Worm (Caenorhabditis elegans) whole organism, L2 larva: ENCODE results near the gene ace-4.
A peak's percentile ranks its signal among the peaks of the same experiment; 100 is the strongest.

Source experiments
- C34F6.9 ChIP-seq: fragments of 150-350 bp; optimal IDR thresholded peaks from 2 replicates; lab custom pipeline; 2014; ENCODE audit warnings: missing biosample characterization, missing genetic modification characterization
- F13H6.1 ChIP-seq: sonication (generic microtip); optimal IDR thresholded peaks from 2 replicates; lab custom pipeline; 2016; ENCODE audit warnings: missing genetic modification characterization, missing compliant biosample characterization
- R02D3.7 ChIP-seq: fragments of 150-350 bp; optimal IDR thresholded peaks from 2 replicates; lab custom pipeline; 2014; ENCODE audit warnings: missing biosample characterization, missing genetic modification characterization
- Y55F3AM.14 ChIP-seq: fragments of 200-800 bp; sonication (Bioruptor generic); optimal IDR thresholded peaks from 2 replicates; lab custom pipeline; 2018; ENCODE audit warnings: mild to moderate bottlenecking, missing genetic modification characterization, missing compliant biosample characterization
- ZK546.5 ChIP-seq: sonication (generic microtip); optimal IDR thresholded peaks from 2 replicates; lab custom pipeline; 2017; ENCODE audit warnings: missing biosample characterization, missing genetic modification characterization
- alr-1 ChIP-seq: fragments of 150-350 bp; optimal IDR thresholded peaks from 2 replicates; lab custom pipeline; 2014; ENCODE audit warnings: missing biosample characterization, missing genetic modification characterization
- aly-2 ChIP-seq: fragments of 150-350 bp; optimal IDR thresholded peaks from 2 replicates; lab custom pipeline; 2014; ENCODE audit warnings: missing biosample characterization, missing genetic modification characterization
- ama-1 ChIP-seq: fragments of 150-350 bp; optimal IDR thresholded peaks from 2 replicates; lab custom pipeline; 2018; ENCODE audit warnings: inconsistent platforms
- blmp-1 ChIP-seq: sonication (generic microtip); optimal IDR thresholded peaks from 2 replicates; lab custom pipeline; 2017; ENCODE audit warnings: missing genetic modification characterization, mild to moderate bottlenecking, missing compliant biosample characterization, antibody characterized with exemption, moderate library complexity; ENCODE audit not compliant: insufficient read depth
- ceh-16 ChIP-seq: fragments of 150-350 bp; optimal IDR thresholded peaks from 2 replicates; lab custom pipeline; 2014; ENCODE audit warnings: missing biosample characterization, missing genetic modification characterization
- ceh-82 ChIP-seq: fragments of 150-350 bp; optimal IDR thresholded peaks from 2 replicates; lab custom pipeline; 2014; ENCODE audit warnings: missing biosample characterization, missing genetic modification characterization
- crh-2 ChIP-seq: sonication (generic microtip); optimal IDR thresholded peaks from 2 replicates; lab custom pipeline; 2017; ENCODE audit warnings: missing biosample characterization, missing genetic modification characterization
- dmd-4 ChIP-seq: sonication (generic microtip); optimal IDR thresholded peaks from 2 replicates; lab custom pipeline; 2017; ENCODE audit warnings: missing biosample characterization, missing genetic modification characterization
- egl-27 ChIP-seq: sonication (generic microtip); optimal IDR thresholded peaks from 3 replicates; lab custom pipeline; 2017; ENCODE audit warnings: missing biosample characterization, missing genetic modification reagents, missing genetic modification characterization
- elt-1 ChIP-seq: fragments of 150-350 bp; optimal IDR thresholded peaks from 2 replicates; lab custom pipeline; 2014; ENCODE audit warnings: missing biosample characterization, missing genetic modification characterization
- elt-3 ChIP-seq: sonication (generic microtip); optimal IDR thresholded peaks from 2 replicates; lab custom pipeline; 2017; ENCODE audit warnings: missing biosample characterization, missing genetic modification characterization
- fos-1 ChIP-seq: fragments of 150-350 bp; optimal IDR thresholded peaks from 2 replicates; lab custom pipeline; 2014; ENCODE audit warnings: missing biosample characterization, missing genetic modification characterization
- gmeb-1 ChIP-seq: fragments of 150-350 bp; optimal IDR thresholded peaks from 2 replicates; lab custom pipeline; 2014; ENCODE audit warnings: missing biosample characterization, missing genetic modification characterization
- lin-11 ChIP-seq: fragments of 150-350 bp; sonication (generic microtip); optimal IDR thresholded peaks from 2 replicates; lab custom pipeline; 2014; ENCODE audit warnings: missing biosample characterization, missing genetic modification characterization, inconsistent platforms, mixed read lengths
- lin-13 ChIP-seq: fragments of 150-350 bp; optimal IDR thresholded peaks from 2 replicates; lab custom pipeline; 2014; ENCODE audit warnings: missing biosample characterization, missing genetic modification reagents, missing genetic modification characterization
- lin-39 ChIP-seq: fragments of 150-350 bp; optimal IDR thresholded peaks from 2 replicates; lab custom pipeline; 2014; ENCODE audit warnings: missing biosample characterization, missing genetic modification reagents, missing genetic modification characterization
- lsy-2 ChIP-seq, 2 experiments: fragments of 150-350 bp in 1 of 2; sonication (generic microtip) in 1 of 2; optimal IDR thresholded peaks; 2 replicates each; lab custom pipeline; 2014 to 2017; ENCODE audit warnings: missing biosample characterization in 2 of 2, missing genetic modification characterization in 2 of 2
- mab-5 ChIP-seq: fragments of 150-350 bp; optimal IDR thresholded peaks from 2 replicates; lab custom pipeline; 2014; ENCODE audit warnings: missing biosample characterization, missing genetic modification characterization
- mbf-1 ChIP-seq: sonication (generic microtip); optimal IDR thresholded peaks from 2 replicates; lab custom pipeline; 2017; ENCODE audit warnings: missing biosample characterization, missing genetic modification characterization
- mdl-1 ChIP-seq, 2 experiments: fragments of 150-350 bp in 1 of 2; sonication (generic microtip) in 1 of 2; optimal IDR thresholded peaks; 2 replicates each; lab custom pipeline; 2017; ENCODE audit warnings: missing biosample characterization in 2 of 2, missing genetic modification characterization in 2 of 2
- nhr-10 ChIP-seq: sonication (generic microtip); optimal IDR thresholded peaks from 2 replicates; lab custom pipeline; 2017; ENCODE audit warnings: missing biosample characterization, missing genetic modification characterization
- nhr-11 ChIP-seq: fragments of 150-350 bp; optimal IDR thresholded peaks from 2 replicates; lab custom pipeline; 2014; ENCODE audit warnings: missing biosample characterization, missing genetic modification characterization
- nhr-12 ChIP-seq: fragments of 150-350 bp; optimal IDR thresholded peaks from 2 replicates; lab custom pipeline; 2014; ENCODE audit warnings: missing biosample characterization, missing genetic modification characterization
- nhr-129 ChIP-seq: fragments of 150-350 bp; optimal IDR thresholded peaks from 2 replicates; lab custom pipeline; 2014; ENCODE audit warnings: missing biosample characterization, missing genetic modification characterization
- nhr-21 ChIP-seq: fragments of 150-350 bp; optimal IDR thresholded peaks from 2 replicates; lab custom pipeline; 2014; ENCODE audit warnings: missing biosample characterization, missing genetic modification characterization
- nhr-23 ChIP-seq: fragments of 150-350 bp; optimal IDR thresholded peaks from 2 replicates; lab custom pipeline; 2014; ENCODE audit warnings: missing biosample characterization, missing genetic modification reagents, missing genetic modification characterization
- nhr-237 ChIP-seq: fragments of 150-350 bp; optimal IDR thresholded peaks from 2 replicates; lab custom pipeline; 2014; ENCODE audit warnings: missing biosample characterization, missing genetic modification characterization
- nhr-25 ChIP-seq: fragments of 150-350 bp; sonication (generic microtip); optimal IDR thresholded peaks from 3 replicates; lab custom pipeline; 2014; ENCODE audit warnings: missing biosample characterization, missing genetic modification characterization
- nhr-6 ChIP-seq: fragments of 150-350 bp; optimal IDR thresholded peaks from 2 replicates; lab custom pipeline; 2014; ENCODE audit warnings: missing biosample characterization, missing genetic modification characterization
- nhr-77 ChIP-seq: fragments of 150-350 bp; optimal IDR thresholded peaks from 2 replicates; lab custom pipeline; 2014; ENCODE audit warnings: missing biosample characterization, missing genetic modification characterization
- peb-1 ChIP-seq: fragments of 150-350 bp; optimal IDR thresholded peaks from 2 replicates; lab custom pipeline; 2014; ENCODE audit warnings: missing biosample characterization, missing genetic modification characterization
- sem-4 ChIP-seq: fragments of 150-350 bp; optimal IDR thresholded peaks from 2 replicates; lab custom pipeline; 2014; ENCODE audit warnings: missing biosample characterization, missing genetic modification reagents, missing genetic modification characterization
- skn-1 ChIP-seq: sonication (generic microtip); optimal IDR thresholded peaks from 2 replicates; lab custom pipeline; 2017; ENCODE audit warnings: missing biosample characterization, missing genetic modification characterization
- sma-3 ChIP-seq: sonication (generic microtip); optimal IDR thresholded peaks from 2 replicates; lab custom pipeline; 2016; ENCODE audit warnings: missing genetic modification reagents, missing genetic modification characterization, missing compliant biosample characterization
- sma-9 ChIP-seq, 2 experiments: fragments of 150-350 bp in 1 of 2; sonication (generic microtip) in 1 of 2; optimal IDR thresholded peaks; 2 replicates each; lab custom pipeline; 2014 to 2016; ENCODE audit warnings: missing genetic modification characterization in 2 of 2, mild to moderate bottlenecking in 1 of 2, missing biosample characterization in 1 of 2, missing compliant biosample characterization in 1 of 2, missing genetic modification reagents in 1 of 2, moderate library complexity in 1 of 2
- snpc-4 ChIP-seq: fragments of 150-350 bp; optimal IDR thresholded peaks from 2 replicates; lab custom pipeline; 2014; ENCODE audit warnings: missing biosample characterization, missing genetic modification characterization
- unc-39 ChIP-seq: fragments of 150-350 bp; optimal IDR thresholded peaks from 2 replicates; lab custom pipeline; 2014; ENCODE audit warnings: missing biosample characterization, missing genetic modification characterization
- unc-55 ChIP-seq: fragments of 150-350 bp; sonication (generic microtip); optimal IDR thresholded peaks from 3 replicates; lab custom pipeline; 2014; ENCODE audit warnings: missing biosample characterization, missing genetic modification reagents, missing genetic modification characterization
- unc-62 ChIP-seq: fragments of 150-350 bp; optimal IDR thresholded peaks from 2 replicates; lab custom pipeline; 2014; ENCODE audit warnings: missing biosample characterization, missing genetic modification reagents, missing genetic modification characterization
- zag-1 ChIP-seq: fragments of 150-350 bp; optimal IDR thresholded peaks from 2 replicates; lab custom pipeline; 2014; ENCODE audit warnings: missing biosample characterization, missing genetic modification characterization
- ztf-1 ChIP-seq: fragments of 200-800 bp; sonication (Bioruptor generic); conservative IDR thresholded peaks from 2 replicates; pipeline ENCODE4 v1.3.6; 2022; ENCODE audit warnings: missing genetic modification characterization, missing compliant biosample characterization
- ztf-11 ChIP-seq: sonication (generic microtip); optimal IDR thresholded peaks from 2 replicates; lab custom pipeline; 2017; ENCODE audit warnings: missing biosample characterization, missing genetic modification characterization
- ztf-4 ChIP-seq: fragments of 150-350 bp; optimal IDR thresholded peaks from 2 replicates; lab custom pipeline; 2014; ENCODE audit warnings: missing biosample characterization, missing genetic modification characterization

The ace-4 gene

DNA sequence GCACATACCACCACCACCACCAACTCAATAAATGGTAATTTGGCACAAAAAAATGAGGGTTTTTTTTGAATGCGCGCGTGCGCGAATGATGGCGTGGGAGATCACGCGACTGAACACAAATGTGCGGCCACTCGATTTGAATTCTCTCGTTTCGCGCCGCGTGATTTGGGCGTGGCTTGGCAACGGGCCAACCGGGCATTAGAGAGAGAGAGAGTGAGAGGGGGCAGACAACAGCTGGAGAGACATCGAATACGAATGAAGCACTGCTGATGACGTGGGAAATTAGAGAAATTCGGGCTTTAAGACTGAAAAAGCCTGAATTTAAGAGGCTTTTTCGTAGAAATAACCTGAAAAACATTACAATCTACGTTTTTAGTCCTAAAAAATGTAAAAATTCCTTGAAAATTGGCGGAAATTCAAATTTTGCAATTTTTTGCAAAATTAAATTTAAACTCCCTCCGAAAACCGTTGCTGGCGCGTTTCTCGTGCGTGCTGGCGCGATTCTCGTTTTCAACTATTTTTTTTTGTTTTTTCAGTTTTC lies 53.6 kb downstream of the ace-4 start:
- TF ChIP-seq skn-1 (tag; lab: Kevin White, UChicago), result no peak
- peak; percentile 35 for TF ChIP-seq snpc-4 (tag; lab: Kevin White, UChicago)
- TF ChIP-seq nhr-25 (tag; lab: Kevin White, UChicago), result peak; percentile 95
- TF ChIP-seq gmeb-1 (tag; lab: Kevin White, UChicago), result peak; percentile 97
- TF ChIP-seq egl-27 (tag; lab: Kevin White, UChicago), result peak; percentile 18
- TF ChIP-seq nhr-12 (tag; lab: Kevin White, UChicago), result no peak
- TF ChIP-seq ztf-11 (tag; lab: Kevin White, UChicago), result no peak
- TF ChIP-seq nhr-6 (tag; lab: Kevin White, UChicago), result peak; percentile 85
- TF ChIP-seq nhr-11 (tag; lab: Kevin White, UChicago), result no peak
- no peak for TF ChIP-seq nhr-23 (tag; lab: Kevin White, UChicago)
- TF ChIP-seq unc-55 (GFP tag; lab: Kevin White, UChicago), result peak; percentile 69
- TF ChIP-seq ama-1 (lab: Kevin White, UChicago), result peak; percentile 66
- TF ChIP-seq sma-9 (GFP tag; optimal IDR thresholded peaks at IDR 0.05; lab: Kevin White, UChicago), result peak; percentile 93
- TF ChIP-seq sma-9 (tag; optimal IDR thresholded peaks at IDR 0.05; lab: Kevin White, UChicago), result no peak
- TF ChIP-seq alr-1 (tag; lab: Kevin White, UChicago), result no peak
- peak; percentile 42 for TF ChIP-seq ceh-16
- TF ChIP-seq lsy-2 (tag; optimal IDR thresholded peaks at IDR 0.05; lab: Kevin White, UChicago), result peak; percentile 85
- TF ChIP-seq nhr-129 (tag; lab: Kevin White, UChicago), result peak; percentile 79
- no peak for TF ChIP-seq lin-39
- peak; percentile 91 for TF ChIP-seq C34F6.9 (tag; lab: Kevin White, UChicago)
- TF ChIP-seq nhr-10 (tag; lab: Kevin White, UChicago), result peak; percentile 64
- peak; percentile 86 for TF ChIP-seq blmp-1 (tag; lab: Kevin White, UChicago)
- no peak for TF ChIP-seq unc-39 (tag; lab: Kevin White, UChicago)
- TF ChIP-seq dmd-4 (tag; lab: Kevin White, UChicago), result peak; percentile 20
- TF ChIP-seq Y55F3AM.14 (GFP tag; lab: Kevin White, UChicago), result peak; percentile 93
- TF ChIP-seq zag-1, result peak; percentile 4
- no peak for TF ChIP-seq nhr-237 (tag; lab: Kevin White, UChicago)
- no peak for TF ChIP-seq R02D3.7 (tag; lab: Kevin White, UChicago)
- TF ChIP-seq nhr-77 (tag; lab: Kevin White, UChicago), result peak; percentile 53
- peak; percentile 76 for TF ChIP-seq mab-5 (tag; lab: Kevin White, UChicago)
- TF ChIP-seq ztf-4 (tag; lab: Kevin White, UChicago), result peak; percentile 86
- TF ChIP-seq fos-1 (tag; lab: Kevin White, UChicago), result peak; percentile 31
- no peak for TF ChIP-seq aly-2
- TF ChIP-seq nhr-21 (tag; lab: Kevin White, UChicago), result peak; percentile 87
- no peak for TF ChIP-seq mbf-1
- no peak for TF ChIP-seq elt-1 (tag; lab: Kevin White, UChicago)
- peak; percentile 57 for TF ChIP-seq ZK546.5 (tag; lab: Kevin White, UChicago)
- TF ChIP-seq crh-2 (tag; lab: Kevin White, UChicago), result peak; percentile 95
- TF ChIP-seq sma-3 (GFP tag; lab: Kevin White, UChicago), result peak; percentile 93
- peak; percentile 51 to 81 for TF ChIP-seq mdl-1 (tag; optimal IDR thresholded peaks at IDR 0.05; lab: Kevin White, UChicago)
- TF ChIP-seq unc-62 (GFP tag; lab: Kevin White, UChicago), result no peak
- no peak for TF ChIP-seq peb-1 (tag; lab: Kevin White, UChicago)
- TF ChIP-seq ceh-82 (tag; lab: Kevin White, UChicago), result peak; percentile 10
- TF ChIP-seq F13H6.1 (tag; lab: Kevin White, UChicago), result peak; percentile 92
- peak; percentile 90 for TF ChIP-seq lin-13 (GFP tag; lab: Kevin White, UChicago)
- peak; percentile 85 for TF ChIP-seq sem-4 (tag; lab: Kevin White, UChicago)
- TF ChIP-seq lin-11 (tag; lab: Kevin White, UChicago), result no peak
- peak; percentile 73; the same call in 1 of the 2 replicates for TF ChIP-seq ztf-1 (GFP tag; lab: Robert Waterston, UW)
- no peak for TF ChIP-seq elt-3 (tag; lab: Kevin White, UChicago)
